Fruit fly (Drosophila melanogaster): ENCODE results near the gene CG31198.

DNA sequence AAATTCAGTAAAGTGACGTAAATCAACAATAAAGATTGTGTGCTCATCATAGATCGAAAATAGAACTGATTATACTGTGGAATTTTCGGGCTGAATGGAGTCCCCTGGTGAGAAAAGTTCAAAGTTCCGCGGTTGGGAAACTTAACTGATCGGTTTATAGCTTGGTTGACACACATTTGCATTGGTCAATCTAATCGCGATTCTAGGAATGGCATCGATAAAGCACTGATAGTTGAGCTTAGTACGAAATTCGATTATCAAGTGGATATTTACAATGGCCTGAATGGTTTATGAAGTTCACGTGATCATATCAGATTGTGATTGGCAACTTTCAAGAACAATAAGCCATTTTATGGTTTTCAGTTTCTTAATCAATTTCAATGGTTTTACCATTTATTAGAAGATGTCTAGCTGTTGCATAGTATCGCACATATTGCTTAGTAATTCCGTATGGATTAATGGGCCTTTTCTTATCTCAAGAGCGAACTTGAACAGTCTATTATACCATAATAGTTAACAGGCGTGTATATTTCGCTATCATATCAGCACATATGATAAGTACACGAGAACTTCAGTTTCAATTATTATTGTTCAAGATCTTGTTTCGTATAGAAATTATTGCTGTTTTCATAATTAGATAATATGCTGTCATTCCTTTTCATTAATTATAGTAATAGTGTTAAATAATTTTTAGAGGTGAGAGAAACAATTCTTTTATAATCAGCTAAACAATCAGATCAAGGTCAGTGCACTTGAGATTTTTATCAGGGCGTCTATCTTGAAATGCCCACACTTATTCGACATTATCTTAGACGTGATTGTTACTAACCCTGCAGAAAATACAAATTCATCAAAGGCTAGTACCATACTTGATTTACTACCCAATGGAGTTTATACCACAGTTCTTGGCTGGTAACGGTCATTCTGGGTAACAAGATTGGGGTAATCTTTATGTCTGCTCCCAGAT is 4.9 kb upstream of the CG31198 start, which contains the start of gene CG31233:
- TF ChIP-seq CTCF (optimal IDR thresholded peaks at IDR 0.05) (no peak), CG8478 (optimal IDR thresholded peaks at IDR 0.05) (no peak)
